Worm (Caenorhabditis elegans) whole organism, L4/young adult: ENCODE data around the gene F41F3.8.

ENCODE experiments used
- dao-5 ChIP-seq: sonication (generic microtip); optimal IDR thresholded peaks from 2 replicates; lab custom pipeline; 2016; ENCODE audit warnings: missing genotype, missing genetic modification characterization, moderate library complexity, missing compliant biosample characterization
- him-1 ChIP-seq: sonication (generic microtip); optimal IDR thresholded peaks from 2 replicates; lab custom pipeline; 2016; ENCODE audit warnings: missing genotype, missing genetic modification reagents, missing genetic modification characterization, missing compliant biosample characterization

DNA sequence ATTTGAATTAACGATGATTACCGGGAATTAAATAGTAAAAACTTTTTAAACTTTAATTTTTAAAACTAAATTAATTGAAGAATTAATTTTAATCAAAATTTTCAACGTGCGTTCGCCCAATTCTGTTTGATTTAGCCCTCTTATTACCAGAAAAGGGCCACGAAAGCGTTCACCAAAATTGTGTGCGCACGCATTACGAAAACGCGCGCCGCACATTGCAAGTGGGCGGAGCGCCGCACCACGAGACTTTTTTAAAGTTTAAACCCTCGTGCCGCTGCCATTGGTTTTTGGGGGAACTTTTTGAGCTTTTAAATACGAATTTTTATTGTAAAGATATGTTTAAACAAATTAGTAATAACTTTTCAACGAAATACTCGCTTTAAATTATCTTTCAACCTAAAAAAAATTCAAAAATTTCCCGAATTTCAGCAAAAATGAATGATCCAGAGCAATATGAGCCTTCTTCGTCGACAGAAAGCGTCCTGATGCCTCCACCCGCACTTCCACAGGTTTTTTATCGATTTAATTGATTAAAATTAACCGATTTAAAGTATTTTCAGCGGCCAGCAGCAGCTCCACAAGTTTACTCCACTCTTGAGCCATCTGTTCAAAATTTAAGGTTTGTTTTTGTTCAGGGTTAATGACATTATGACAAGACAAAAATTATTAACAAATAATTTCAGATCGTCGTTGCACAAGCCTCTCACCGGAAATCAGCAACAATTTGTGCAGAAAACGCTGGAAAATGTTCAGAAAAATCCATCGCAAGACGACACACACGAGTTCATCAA is 38.2 kb downstream of the F41F3.8 start, which contains the start of gene taf-10:
- TF ChIP-seq him-1 (tag; lab: Kevin White, UChicago) (no peak), dao-5 (no peak)
